Worm (Caenorhabditis elegans) whole organism, young adult: ENCODE data around the gene ZC132.9.
"Not testable (repeated sequence)": the region's sequence is repeated elsewhere in the genome, so short reads cannot be mapped to it uniquely, and the experiment has no call there.

Source experiments
- Y53G8AR.9 ChIP-seq: fragments of 200-800 bp; sonication (Bioruptor generic); conservative IDR thresholded peaks from 2 replicates; pipeline ENCODE4 v1.3.6; 2022; ENCODE audit warnings: missing genetic modification reagents, missing genetic modification characterization, missing compliant biosample characterization
- ama-1 ChIP-seq, 3 experiments: fragments of 150-350 bp in 1 of 3; sonication (generic microtip) in 2 of 3; optimal IDR thresholded peaks; 2 replicates each; lab custom pipeline; 2014 to 2018; ENCODE audit warnings: missing biosample characterization in 2 of 3, missing genetic modification characterization in 2 of 3, missing genetic modification reagents in 2 of 3
- attf-3 ChIP-seq: fragments of 200-800 bp; sonication (Bioruptor generic); conservative IDR thresholded peaks from 2 replicates; pipeline ENCODE4 v1.3.6; 2022; ENCODE audit warnings: missing genetic modification reagents, missing genetic modification characterization, missing compliant biosample characterization
- ceh-100 ChIP-seq: fragments of 200-800 bp; sonication (Bioruptor generic); IDR thresholded peaks from 2 replicates; pipeline ENCODE4 v1.3.6; 2022; ENCODE audit warnings: missing genetic modification reagents, missing genetic modification characterization, missing compliant biosample characterization
- ets-4 ChIP-seq: fragments of 200-800 bp; sonication (Bioruptor generic); optimal IDR thresholded peaks from 2 replicates; lab custom pipeline; 2018; ENCODE audit warnings: mild to moderate bottlenecking, missing genetic modification characterization, missing compliant biosample characterization
- him-1 ChIP-seq: sonication (generic microtip); optimal IDR thresholded peaks from 2 replicates; lab custom pipeline; 2016; ENCODE audit warnings: missing genotype, missing genetic modification reagents, missing genetic modification characterization, missing compliant biosample characterization
- hmg-20 ChIP-seq: fragments of 200-800 bp; sonication (Bioruptor generic); IDR thresholded peaks from 2 replicates; pipeline ENCODE4 v1.3.6; 2022; ENCODE audit warnings: missing genetic modification reagents, missing genetic modification characterization, missing compliant biosample characterization
- lsy-27 ChIP-seq: sonication (generic microtip); optimal IDR thresholded peaks from 2 replicates; lab custom pipeline; 2017; ENCODE audit warnings: missing genetic modification characterization, mild to moderate bottlenecking, missing compliant biosample characterization, antibody characterized with exemption, missing genotype, borderline replicate concordance; ENCODE audit not compliant: insufficient read depth
- rpc-1 ChIP-seq, 2 experiments: fragments of 150-350 bp in 1 of 2; sonication (generic microtip) in 1 of 2; optimal IDR thresholded peaks; 2 replicates each; lab custom pipeline; 2014 to 2018; ENCODE audit warnings: missing biosample characterization in 1 of 2, missing genetic modification characterization in 1 of 2, missing genetic modification reagents in 1 of 2, missing genotype in 1 of 2
- sdz-38 ChIP-seq: sonication (generic microtip); optimal IDR thresholded peaks from 2 replicates; lab custom pipeline; 2016; ENCODE audit warnings: missing genotype, missing genetic modification characterization, missing compliant biosample characterization
- somi-1 ChIP-seq: fragments of 200-800 bp; sonication (Bioruptor generic); optimal IDR thresholded peaks from 2 replicates; lab custom pipeline; 2018; ENCODE audit warnings: mild to moderate bottlenecking, missing genetic modification characterization, missing compliant biosample characterization
- sptf-2 ChIP-seq: fragments of 200-800 bp; sonication (Bioruptor generic); optimal IDR thresholded peaks from 2 replicates; lab custom pipeline; 2018; ENCODE audit warnings: mild to moderate bottlenecking, missing genetic modification characterization, missing compliant biosample characterization

DNA sequence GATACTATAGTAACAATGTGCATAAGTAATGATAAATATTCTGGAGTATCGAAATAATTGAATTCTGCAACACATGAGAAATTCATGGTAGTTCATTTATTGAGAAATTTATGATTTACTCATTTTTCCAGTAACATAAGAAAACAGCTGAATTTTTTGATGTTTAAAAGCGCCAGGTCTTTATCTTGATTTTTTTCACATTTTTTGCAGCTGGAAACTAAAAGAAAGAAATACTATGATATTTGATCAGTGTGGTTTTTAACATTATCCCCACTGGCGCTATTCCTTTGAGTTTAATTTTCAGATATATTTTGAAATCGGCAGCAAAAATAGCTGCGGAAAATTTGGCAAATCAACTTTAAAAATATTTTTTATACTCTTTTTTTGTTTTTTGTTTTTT, 26.3 kb downstream of the ZC132.9 start, which contains the start of gene srh-194:
- TF ChIP-seq ets-4 (GFP tag; lab: Kevin White, UChicago); rpc-1 (optimal IDR thresholded peaks at IDR 0.05; lab: Kevin White, UChicago); rpc-1 (tag; optimal IDR thresholded peaks at IDR 0.05; lab: Kevin White, UChicago); sptf-2; him-1 (tag; lab: Kevin White, UChicago); lsy-27 (tag; lab: Kevin White, UChicago); sdz-38 (tag; lab: Kevin White, UChicago); ceh-100; attf-3 (GFP tag; lab: Robert Waterston, UW); Y53G8AR.9 (GFP tag; lab: Robert Waterston, UW); somi-1 (GFP tag; lab: Kevin White, UChicago); ama-1 (optimal IDR thresholded peaks at IDR 0.05; lab: Kevin White, UChicago); ama-1 (GFP tag; optimal IDR thresholded peaks at IDR 0.05; lab: Kevin White, UChicago); hmg-20 (GFP tag; lab: Robert Waterston, UW): not testable (repeated sequence)
